Worm (Caenorhabditis elegans): ENCODE measurements around the gene ril-2.

- TF ChIP-seq nhr-11 (tag; optimal IDR thresholded peaks at IDR 0.05) (no peak), ztf-4 (tag; optimal IDR thresholded peaks at IDR 0.05) (no peak), zag-1 (tag; optimal IDR thresholded peaks at IDR 0.05) (no peak)
Observed at ce11 chrV:12548830-12549229, 50.1 kb downstream of the ril-2 start.
